Worm (Caenorhabditis elegans): Measurements from ENCODE around the gene del-5.

del-5 gene

ce11 chrX:10990159-10990854 lies 17.7 kb downstream of the del-5 start:
- TF ChIP-seq pha-4 (tag; optimal IDR thresholded peaks at IDR 0.05) (peak; percentile 31), tbx-2 (tag; optimal IDR thresholded peaks at IDR 0.05) (no peak), nhr-67 (tag; optimal IDR thresholded peaks at IDR 0.05) (no peak), ceh-9 (tag; optimal IDR thresholded peaks at IDR 0.05) (no peak), elt-2 (tag; optimal IDR thresholded peaks at IDR 0.05) (peak; percentile 57), nfya-1 (tag; optimal IDR thresholded peaks at IDR 0.05; ENCODE audit: insufficient read depth) (no peak), egl-5 (tag; optimal IDR thresholded peaks at IDR 0.05) (no peak)

DNA sequence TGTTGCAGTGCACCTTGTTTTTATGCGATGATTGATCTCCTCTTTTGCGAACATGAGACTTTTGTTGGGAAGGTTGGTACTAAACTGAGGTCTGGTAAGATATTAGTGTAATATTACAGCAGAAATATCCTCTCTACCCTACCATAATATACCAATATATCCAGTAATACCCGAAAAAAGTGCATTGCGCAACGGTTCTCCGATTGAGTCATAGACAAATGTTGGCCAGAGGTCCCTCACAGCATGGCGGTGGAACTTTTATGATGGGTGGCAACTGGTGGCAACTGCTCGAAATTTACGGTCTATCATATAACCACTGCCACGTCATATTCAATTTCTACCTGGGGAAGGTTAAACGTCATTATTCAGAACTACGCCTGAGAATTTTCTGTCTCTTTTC lies 18.7 kb downstream of the del-5 start:
- TF ChIP-seq aly-2 (tag; optimal IDR thresholded peaks at IDR 0.05) = no peak
- no peak for TF ChIP-seq tbx-2 (tag; optimal IDR thresholded peaks at IDR 0.05)
- no peak for TF ChIP-seq pha-4 (tag; optimal IDR thresholded peaks at IDR 0.05)
- no peak for TF ChIP-seq ceh-28 (tag; optimal IDR thresholded peaks at IDR 0.05)
- TF ChIP-seq ztf-4 (tag; optimal IDR thresholded peaks at IDR 0.05) = no peak
- no peak for TF ChIP-seq zag-1 (tag; optimal IDR thresholded peaks at IDR 0.05)
- no peak for TF ChIP-seq jun-1 (tag; optimal IDR thresholded peaks at IDR 0.05)
- TF ChIP-seq snpc-4 (tag; optimal IDR thresholded peaks at IDR 0.05) = no peak
- no peak for TF ChIP-seq skn-1 (tag; optimal IDR thresholded peaks at IDR 0.05)
- TF ChIP-seq ZK546.5 (tag; optimal IDR thresholded peaks at IDR 0.05) = no peak
- TF ChIP-seq unc-62 (GFP tag; optimal IDR thresholded peaks at IDR 0.05) = no peak
- TF ChIP-seq egl-5 (tag; optimal IDR thresholded peaks at IDR 0.05) = no peak
- TF ChIP-seq mml-1 (tag; optimal IDR thresholded peaks at IDR 0.05) = no peak
- no peak for TF ChIP-seq eor-1 (tag; optimal IDR thresholded peaks at IDR 0.05)

DNA sequence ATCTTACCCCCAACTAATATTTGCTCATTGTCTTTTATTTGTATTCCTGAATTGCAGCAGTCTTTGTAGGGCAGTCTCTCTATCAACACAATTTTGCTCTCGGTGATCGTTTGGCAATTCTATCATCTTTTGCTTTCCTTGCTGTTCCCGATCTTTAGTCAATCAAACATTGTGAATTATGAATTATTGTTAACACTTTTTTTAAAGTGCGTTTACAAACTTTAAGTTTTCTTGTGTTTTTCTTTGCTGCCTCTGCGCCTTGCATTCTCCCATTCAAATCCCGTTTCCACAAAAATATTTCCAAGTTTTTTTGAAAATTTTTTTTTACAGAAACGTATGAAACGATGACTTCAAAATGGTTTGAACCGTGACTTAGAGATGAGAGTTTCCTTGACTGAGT lies 25.9 kb downstream of the del-5 start, which contains the start of gene ver-4:
Gene ver-4, plus strand, starts transcription at position 301 of the 400 bp plus-strand sequence.
- no peak for TF ChIP-seq ceh-9 (tag; optimal IDR thresholded peaks at IDR 0.05)
- TF ChIP-seq hmg-11 (tag; optimal IDR thresholded peaks at IDR 0.05) = no peak
- TF ChIP-seq pha-4 (tag; optimal IDR thresholded peaks at IDR 0.05) = no peak
- TF ChIP-seq ceh-16 (tag; optimal IDR thresholded peaks at IDR 0.05) = no peak
- no peak for TF ChIP-seq snpc-4 (tag; optimal IDR thresholded peaks at IDR 0.05)
- TF ChIP-seq ama-1 (optimal IDR thresholded peaks at IDR 0.05) = no peak
- no peak for TF ChIP-seq nhr-11 (tag; optimal IDR thresholded peaks at IDR 0.05)
- no peak for TF ChIP-seq tbx-2 (tag; optimal IDR thresholded peaks at IDR 0.05)
- TF ChIP-seq eor-1 (tag; optimal IDR thresholded peaks at IDR 0.05) = no peak
- TF ChIP-seq unc-39 (tag; optimal IDR thresholded peaks at IDR 0.05) = no peak
- TF ChIP-seq egl-27 (tag; optimal IDR thresholded peaks at IDR 0.05) = no peak
- TF ChIP-seq nhr-237 (tag; optimal IDR thresholded peaks at IDR 0.05) = no peak
- TF ChIP-seq nhr-28 (tag; optimal IDR thresholded peaks at IDR 0.05) = no peak
- TF ChIP-seq sea-2 (GFP tag; optimal IDR thresholded peaks at IDR 0.05) = no peak
- TF ChIP-seq jun-1 (tag; optimal IDR thresholded peaks at IDR 0.05) = no peak
- no peak for TF ChIP-seq nhr-77 (tag; optimal IDR thresholded peaks at IDR 0.05)
- no peak for TF ChIP-seq elt-1 (tag; optimal IDR thresholded peaks at IDR 0.05)
- TF ChIP-seq zag-1 (tag; optimal IDR thresholded peaks at IDR 0.05) = no peak
- no peak for TF ChIP-seq nhr-67 (tag; optimal IDR thresholded peaks at IDR 0.05)

ce11 chrX:10981374-10981773 lies 26.6 kb downstream of the del-5 start:
- TF ChIP-seq nhr-28 (tag; optimal IDR thresholded peaks at IDR 0.05) (no peak), jun-1 (tag; optimal IDR thresholded peaks at IDR 0.05) (no peak), fos-1 (tag; optimal IDR thresholded peaks at IDR 0.05) (no peak), zag-1 (tag; optimal IDR thresholded peaks at IDR 0.05) (no peak), ztf-11 (tag; optimal IDR thresholded peaks at IDR 0.05) (no peak), ceh-28 (tag; optimal IDR thresholded peaks at IDR 0.05) (no peak), nhr-11 (tag; optimal IDR thresholded peaks at IDR 0.05) (no peak), fkh-2 (tag; optimal IDR thresholded peaks at IDR 0.05) (no peak), R02D3.7 (tag; optimal IDR thresholded peaks at IDR 0.05) (no peak), pqm-1 (tag; optimal IDR thresholded peaks at IDR 0.05) (no peak)

ce11 chrX:10979186-10979585 lies 28.8 kb downstream of the del-5 start, which contains the start of gene pxn-2:
pxn-2 (minus strand) TSS chrX:10979286.
- no peak for TF ChIP-seq lin-15B (tag; optimal IDR thresholded peaks at IDR 0.05)
- no peak for TF ChIP-seq mdl-1 (tag; optimal IDR thresholded peaks at IDR 0.05)
- TF ChIP-seq snpc-4 (tag; optimal IDR thresholded peaks at IDR 0.05) = no peak
- no peak for TF ChIP-seq ZK546.5 (tag; optimal IDR thresholded peaks at IDR 0.05)
- TF ChIP-seq jun-1 (tag; optimal IDR thresholded peaks at IDR 0.05) = no peak
- no peak for TF ChIP-seq sea-2 (GFP tag; optimal IDR thresholded peaks at IDR 0.05)
- TF ChIP-seq nhr-67 (tag; optimal IDR thresholded peaks at IDR 0.05) = no peak
- no peak for TF ChIP-seq ceh-82 (tag; optimal IDR thresholded peaks at IDR 0.05)
- TF ChIP-seq pqm-1 (tag; optimal IDR thresholded peaks at IDR 0.05) = no peak
- no peak for TF ChIP-seq egl-5 (tag; optimal IDR thresholded peaks at IDR 0.05)
- TF ChIP-seq elt-1 (tag; optimal IDR thresholded peaks at IDR 0.05) = no peak
- no peak for TF ChIP-seq ceh-28 (tag; optimal IDR thresholded peaks at IDR 0.05)
